Worm (Caenorhabditis elegans) whole organism, L3 larva: ENCODE results near the gene xnd-1.

Source experiments
- egl-27 ChIP-seq: sonication (generic microtip); optimal IDR thresholded peaks from 4 replicates; lab custom pipeline; 2017; ENCODE audit warnings: missing biosample characterization, missing genetic modification reagents, missing genetic modification characterization
- nhr-237 ChIP-seq: fragments of 150-350 bp; optimal IDR thresholded peaks from 2 replicates; lab custom pipeline; 2014; ENCODE audit warnings: missing biosample characterization, missing genetic modification characterization
- sea-2 ChIP-seq: fragments of 150-350 bp; sonication (generic microtip); optimal IDR thresholded peaks from 4 replicates; lab custom pipeline; 2014; ENCODE audit warnings: missing biosample characterization, missing genetic modification reagents, missing genetic modification characterization
- skn-1 ChIP-seq: fragments of 150-350 bp; optimal IDR thresholded peaks from 2 replicates; lab custom pipeline; 2014; ENCODE audit warnings: missing biosample characterization, missing genetic modification characterization
- tbx-2 ChIP-seq: sonication (generic microtip); optimal IDR thresholded peaks from 2 replicates; lab custom pipeline; 2016; ENCODE audit warnings: mild to moderate bottlenecking, missing genetic modification characterization, missing compliant biosample characterization
- unc-39 ChIP-seq: sonication (generic microtip); optimal IDR thresholded peaks from 4 replicates; lab custom pipeline; 2017; ENCODE audit warnings: missing biosample characterization, missing genetic modification characterization

DNA sequence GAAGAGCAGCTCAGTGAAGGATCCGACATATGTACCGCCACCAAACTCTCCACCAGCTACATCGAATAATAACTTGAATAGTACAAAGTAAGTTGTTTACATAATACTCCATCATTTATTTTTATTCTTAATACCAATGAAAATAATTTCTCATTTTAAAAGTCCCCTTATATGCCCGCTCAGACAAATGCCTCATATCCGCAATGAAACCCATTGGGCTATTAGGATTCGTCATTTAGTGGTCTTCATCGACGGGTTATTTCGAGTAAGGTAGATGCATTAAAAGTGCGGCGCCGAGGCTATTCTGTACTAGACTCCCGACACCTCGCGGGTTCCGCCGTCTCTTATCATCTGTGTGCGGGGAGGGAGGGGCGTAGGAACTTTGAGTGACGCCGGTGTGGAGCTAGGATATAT is 49.4 kb downstream of the xnd-1 start:
- TF ChIP-seq nhr-237 (tag; lab: Kevin White, UChicago) (no peak), skn-1 (tag; lab: Kevin White, UChicago) (no peak), egl-27 (tag; lab: Kevin White, UChicago) (no peak), tbx-2 (tag; lab: Kevin White, UChicago) (no peak), sea-2 (GFP tag; lab: Kevin White, UChicago) (no peak), unc-39 (no peak)
